Fruit fly (Drosophila melanogaster) whole organism, adult: ENCODE results near the gene CG4982.

Experiments used
- CG33017 ChIP-seq: fragments of 200-800 bp; sonication (Bioruptor generic); optimal IDR thresholded peaks from 2 replicates; lab custom pipeline; 2018; ENCODE audit warnings: missing biosample characterization, mild to moderate bottlenecking, missing genetic modification characterization, moderate library complexity
- Clk ChIP-seq: fragments of 200-800 bp; sonication (Bioruptor generic); optimal IDR thresholded peaks from 2 replicates; lab custom pipeline; 2017; ENCODE audit warnings: missing biosample characterization, missing genetic modification characterization

DNA sequence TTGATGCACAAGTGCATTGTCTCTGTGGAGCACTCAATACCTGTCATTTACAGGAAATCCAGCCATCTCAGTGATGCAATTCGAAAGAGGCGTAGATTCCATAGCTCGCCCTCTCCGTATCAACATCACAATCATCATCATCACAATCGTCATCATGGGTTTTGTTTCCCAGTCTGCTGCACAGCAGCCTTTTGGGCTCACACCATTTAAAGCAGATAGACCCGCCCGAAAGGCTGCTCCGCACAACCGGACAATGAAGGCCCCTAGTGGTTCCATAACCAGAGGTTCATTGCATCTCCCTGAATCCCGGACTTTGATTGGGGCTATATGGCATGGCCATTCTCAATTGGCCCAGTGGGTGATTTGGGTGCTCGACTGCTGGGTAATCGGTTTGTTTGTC, 33.6 kb downstream of the CG4982 start:
- no peak for TF ChIP-seq CG33017
- TF ChIP-seq Clk (GFP tag; lab: Kevin White, UChicago) = no peak
